Worm (Caenorhabditis elegans) whole organism, L2 larva: Measurements from ENCODE around the gene ZK470.14.

Experiments used
- C34F6.9 ChIP-seq: fragments of 150-350 bp; optimal IDR thresholded peaks from 2 replicates; lab custom pipeline; 2014; ENCODE audit warnings: missing biosample characterization, missing genetic modification characterization
- F13H6.1 ChIP-seq: sonication (generic microtip); optimal IDR thresholded peaks from 2 replicates; lab custom pipeline; 2016; ENCODE audit warnings: missing genetic modification characterization, missing compliant biosample characterization
- R02D3.7 ChIP-seq: fragments of 150-350 bp; optimal IDR thresholded peaks from 2 replicates; lab custom pipeline; 2014; ENCODE audit warnings: missing biosample characterization, missing genetic modification characterization
- Y55F3AM.14 ChIP-seq: fragments of 200-800 bp; sonication (Bioruptor generic); optimal IDR thresholded peaks from 2 replicates; lab custom pipeline; 2018; ENCODE audit warnings: mild to moderate bottlenecking, missing genetic modification characterization, missing compliant biosample characterization
- ZK546.5 ChIP-seq: sonication (generic microtip); optimal IDR thresholded peaks from 2 replicates; lab custom pipeline; 2017; ENCODE audit warnings: missing biosample characterization, missing genetic modification characterization
- alr-1 ChIP-seq: fragments of 150-350 bp; optimal IDR thresholded peaks from 2 replicates; lab custom pipeline; 2014; ENCODE audit warnings: missing biosample characterization, missing genetic modification characterization
- aly-2 ChIP-seq: fragments of 150-350 bp; optimal IDR thresholded peaks from 2 replicates; lab custom pipeline; 2014; ENCODE audit warnings: missing biosample characterization, missing genetic modification characterization
- ama-1 ChIP-seq: fragments of 150-350 bp; optimal IDR thresholded peaks from 2 replicates; lab custom pipeline; 2018; ENCODE audit warnings: inconsistent platforms
- blmp-1 ChIP-seq: sonication (generic microtip); optimal IDR thresholded peaks from 2 replicates; lab custom pipeline; 2017; ENCODE audit warnings: missing genetic modification characterization, mild to moderate bottlenecking, missing compliant biosample characterization, antibody characterized with exemption, moderate library complexity; ENCODE audit not compliant: insufficient read depth
- ceh-16 ChIP-seq: fragments of 150-350 bp; optimal IDR thresholded peaks from 2 replicates; lab custom pipeline; 2014; ENCODE audit warnings: missing biosample characterization, missing genetic modification characterization
- ceh-82 ChIP-seq: fragments of 150-350 bp; optimal IDR thresholded peaks from 2 replicates; lab custom pipeline; 2014; ENCODE audit warnings: missing biosample characterization, missing genetic modification characterization
- crh-2 ChIP-seq: sonication (generic microtip); optimal IDR thresholded peaks from 2 replicates; lab custom pipeline; 2017; ENCODE audit warnings: missing biosample characterization, missing genetic modification characterization
- dmd-4 ChIP-seq: sonication (generic microtip); optimal IDR thresholded peaks from 2 replicates; lab custom pipeline; 2017; ENCODE audit warnings: missing biosample characterization, missing genetic modification characterization
- egl-27 ChIP-seq: sonication (generic microtip); optimal IDR thresholded peaks from 3 replicates; lab custom pipeline; 2017; ENCODE audit warnings: missing biosample characterization, missing genetic modification reagents, missing genetic modification characterization
- elt-1 ChIP-seq: fragments of 150-350 bp; optimal IDR thresholded peaks from 2 replicates; lab custom pipeline; 2014; ENCODE audit warnings: missing biosample characterization, missing genetic modification characterization
- elt-3 ChIP-seq: sonication (generic microtip); optimal IDR thresholded peaks from 2 replicates; lab custom pipeline; 2017; ENCODE audit warnings: missing biosample characterization, missing genetic modification characterization
- fos-1 ChIP-seq: fragments of 150-350 bp; optimal IDR thresholded peaks from 2 replicates; lab custom pipeline; 2014; ENCODE audit warnings: missing biosample characterization, missing genetic modification characterization
- gmeb-1 ChIP-seq: fragments of 150-350 bp; optimal IDR thresholded peaks from 2 replicates; lab custom pipeline; 2014; ENCODE audit warnings: missing biosample characterization, missing genetic modification characterization
- lin-11 ChIP-seq: fragments of 150-350 bp; sonication (generic microtip); optimal IDR thresholded peaks from 2 replicates; lab custom pipeline; 2014; ENCODE audit warnings: missing biosample characterization, missing genetic modification characterization, inconsistent platforms, mixed read lengths
- lin-13 ChIP-seq: fragments of 150-350 bp; optimal IDR thresholded peaks from 2 replicates; lab custom pipeline; 2014; ENCODE audit warnings: missing biosample characterization, missing genetic modification reagents, missing genetic modification characterization
- lin-39 ChIP-seq: fragments of 150-350 bp; optimal IDR thresholded peaks from 2 replicates; lab custom pipeline; 2014; ENCODE audit warnings: missing biosample characterization, missing genetic modification reagents, missing genetic modification characterization
- lsy-2 ChIP-seq, 2 experiments: fragments of 150-350 bp in 1 of 2; sonication (generic microtip) in 1 of 2; optimal IDR thresholded peaks; 2 replicates each; lab custom pipeline; 2014 to 2017; ENCODE audit warnings: missing biosample characterization in 2 of 2, missing genetic modification characterization in 2 of 2
- mab-5 ChIP-seq: fragments of 150-350 bp; optimal IDR thresholded peaks from 2 replicates; lab custom pipeline; 2014; ENCODE audit warnings: missing biosample characterization, missing genetic modification characterization
- mbf-1 ChIP-seq: sonication (generic microtip); optimal IDR thresholded peaks from 2 replicates; lab custom pipeline; 2017; ENCODE audit warnings: missing biosample characterization, missing genetic modification characterization
- mdl-1 ChIP-seq, 2 experiments: fragments of 150-350 bp in 1 of 2; sonication (generic microtip) in 1 of 2; optimal IDR thresholded peaks; 2 replicates each; lab custom pipeline; 2017; ENCODE audit warnings: missing biosample characterization in 2 of 2, missing genetic modification characterization in 2 of 2
- nhr-10 ChIP-seq: sonication (generic microtip); optimal IDR thresholded peaks from 2 replicates; lab custom pipeline; 2017; ENCODE audit warnings: missing biosample characterization, missing genetic modification characterization
- nhr-11 ChIP-seq: fragments of 150-350 bp; optimal IDR thresholded peaks from 2 replicates; lab custom pipeline; 2014; ENCODE audit warnings: missing biosample characterization, missing genetic modification characterization
- nhr-12 ChIP-seq: fragments of 150-350 bp; optimal IDR thresholded peaks from 2 replicates; lab custom pipeline; 2014; ENCODE audit warnings: missing biosample characterization, missing genetic modification characterization
- nhr-129 ChIP-seq: fragments of 150-350 bp; optimal IDR thresholded peaks from 2 replicates; lab custom pipeline; 2014; ENCODE audit warnings: missing biosample characterization, missing genetic modification characterization
- nhr-21 ChIP-seq: fragments of 150-350 bp; optimal IDR thresholded peaks from 2 replicates; lab custom pipeline; 2014; ENCODE audit warnings: missing biosample characterization, missing genetic modification characterization
- nhr-23 ChIP-seq: fragments of 150-350 bp; optimal IDR thresholded peaks from 2 replicates; lab custom pipeline; 2014; ENCODE audit warnings: missing biosample characterization, missing genetic modification reagents, missing genetic modification characterization
- nhr-237 ChIP-seq: fragments of 150-350 bp; optimal IDR thresholded peaks from 2 replicates; lab custom pipeline; 2014; ENCODE audit warnings: missing biosample characterization, missing genetic modification characterization
- nhr-25 ChIP-seq: fragments of 150-350 bp; sonication (generic microtip); optimal IDR thresholded peaks from 3 replicates; lab custom pipeline; 2014; ENCODE audit warnings: missing biosample characterization, missing genetic modification characterization
- nhr-6 ChIP-seq: fragments of 150-350 bp; optimal IDR thresholded peaks from 2 replicates; lab custom pipeline; 2014; ENCODE audit warnings: missing biosample characterization, missing genetic modification characterization
- nhr-77 ChIP-seq: fragments of 150-350 bp; optimal IDR thresholded peaks from 2 replicates; lab custom pipeline; 2014; ENCODE audit warnings: missing biosample characterization, missing genetic modification characterization
- peb-1 ChIP-seq: fragments of 150-350 bp; optimal IDR thresholded peaks from 2 replicates; lab custom pipeline; 2014; ENCODE audit warnings: missing biosample characterization, missing genetic modification characterization
- sem-4 ChIP-seq: fragments of 150-350 bp; optimal IDR thresholded peaks from 2 replicates; lab custom pipeline; 2014; ENCODE audit warnings: missing biosample characterization, missing genetic modification reagents, missing genetic modification characterization
- skn-1 ChIP-seq: sonication (generic microtip); optimal IDR thresholded peaks from 2 replicates; lab custom pipeline; 2017; ENCODE audit warnings: missing biosample characterization, missing genetic modification characterization
- sma-3 ChIP-seq: sonication (generic microtip); optimal IDR thresholded peaks from 2 replicates; lab custom pipeline; 2016; ENCODE audit warnings: missing genetic modification reagents, missing genetic modification characterization, missing compliant biosample characterization
- sma-9 ChIP-seq, 2 experiments: fragments of 150-350 bp in 1 of 2; sonication (generic microtip) in 1 of 2; optimal IDR thresholded peaks; 2 replicates each; lab custom pipeline; 2014 to 2016; ENCODE audit warnings: missing genetic modification characterization in 2 of 2, mild to moderate bottlenecking in 1 of 2, missing biosample characterization in 1 of 2, missing compliant biosample characterization in 1 of 2, missing genetic modification reagents in 1 of 2, moderate library complexity in 1 of 2
- snpc-4 ChIP-seq: fragments of 150-350 bp; optimal IDR thresholded peaks from 2 replicates; lab custom pipeline; 2014; ENCODE audit warnings: missing biosample characterization, missing genetic modification characterization
- unc-39 ChIP-seq: fragments of 150-350 bp; optimal IDR thresholded peaks from 2 replicates; lab custom pipeline; 2014; ENCODE audit warnings: missing biosample characterization, missing genetic modification characterization
- unc-55 ChIP-seq: fragments of 150-350 bp; sonication (generic microtip); optimal IDR thresholded peaks from 3 replicates; lab custom pipeline; 2014; ENCODE audit warnings: missing biosample characterization, missing genetic modification reagents, missing genetic modification characterization
- unc-62 ChIP-seq: fragments of 150-350 bp; optimal IDR thresholded peaks from 2 replicates; lab custom pipeline; 2014; ENCODE audit warnings: missing biosample characterization, missing genetic modification reagents, missing genetic modification characterization
- zag-1 ChIP-seq: fragments of 150-350 bp; optimal IDR thresholded peaks from 2 replicates; lab custom pipeline; 2014; ENCODE audit warnings: missing biosample characterization, missing genetic modification characterization
- ztf-1 ChIP-seq: fragments of 200-800 bp; sonication (Bioruptor generic); conservative IDR thresholded peaks from 2 replicates; pipeline ENCODE4 v1.3.6; 2022; ENCODE audit warnings: missing genetic modification characterization, missing compliant biosample characterization
- ztf-11 ChIP-seq: sonication (generic microtip); optimal IDR thresholded peaks from 2 replicates; lab custom pipeline; 2017; ENCODE audit warnings: missing biosample characterization, missing genetic modification characterization
- ztf-4 ChIP-seq: fragments of 150-350 bp; optimal IDR thresholded peaks from 2 replicates; lab custom pipeline; 2014; ENCODE audit warnings: missing biosample characterization, missing genetic modification characterization

ZK470.14 gene

ce11 chrX:4145051-4145826, 22.0 kb upstream of the ZK470.14 start:
- no peak for TF ChIP-seq ZK546.5 (tag; lab: Kevin White, UChicago)
- peak; percentile 86 for TF ChIP-seq sem-4 (tag; lab: Kevin White, UChicago)
- TF ChIP-seq nhr-23 (tag; lab: Kevin White, UChicago), result no peak
- peak; percentile 3 for TF ChIP-seq nhr-10 (tag; lab: Kevin White, UChicago)
- no peak for TF ChIP-seq ceh-16 (tag; lab: Kevin White, UChicago)
- peak; percentile 86 for TF ChIP-seq unc-55 (GFP tag; lab: Kevin White, UChicago)
- TF ChIP-seq nhr-11 (tag; lab: Kevin White, UChicago), result no peak
- peak; percentile 30 for TF ChIP-seq Y55F3AM.14 (GFP tag; lab: Kevin White, UChicago)
- no peak for TF ChIP-seq nhr-6 (tag; lab: Kevin White, UChicago)
- no peak for TF ChIP-seq elt-1
- no peak for TF ChIP-seq peb-1 (tag; lab: Kevin White, UChicago)
- TF ChIP-seq zag-1 (tag; lab: Kevin White, UChicago), result peak; percentile 30
- TF ChIP-seq ceh-82 (tag; lab: Kevin White, UChicago), result peak; percentile 32
- TF ChIP-seq skn-1 (tag; lab: Kevin White, UChicago), result no peak
- peak; percentile 80 for TF ChIP-seq crh-2
- TF ChIP-seq F13H6.1 (tag; lab: Kevin White, UChicago), result peak; percentile 85
- TF ChIP-seq nhr-25 (tag; lab: Kevin White, UChicago), result peak; percentile 87
- TF ChIP-seq lin-39, result no peak
- peak; percentile 94 to 96 for TF ChIP-seq mdl-1 (tag; optimal IDR thresholded peaks at IDR 0.05; lab: Kevin White, UChicago)
- no peak for TF ChIP-seq nhr-12 (tag; lab: Kevin White, UChicago)
- peak; percentile 70 for TF ChIP-seq C34F6.9 (tag; lab: Kevin White, UChicago)
- TF ChIP-seq egl-27, result peak; percentile 74
- TF ChIP-seq snpc-4 (tag; lab: Kevin White, UChicago), result no peak
- TF ChIP-seq aly-2 (tag; lab: Kevin White, UChicago), result no peak
- peak; percentile 72 for TF ChIP-seq nhr-129 (tag; lab: Kevin White, UChicago)
- peak; percentile 97 for TF ChIP-seq sma-9 (GFP tag; optimal IDR thresholded peaks at IDR 0.05; lab: Kevin White, UChicago)
- peak; percentile 2 for TF ChIP-seq sma-9 (tag; optimal IDR thresholded peaks at IDR 0.05; lab: Kevin White, UChicago)
- peak; percentile 79 for TF ChIP-seq ztf-4 (tag; lab: Kevin White, UChicago)
- no peak for TF ChIP-seq elt-3 (tag; lab: Kevin White, UChicago)
- no peak for TF ChIP-seq dmd-4 (tag; lab: Kevin White, UChicago)
- no peak for TF ChIP-seq unc-62
- TF ChIP-seq gmeb-1 (tag; lab: Kevin White, UChicago), result no peak
- no peak for TF ChIP-seq blmp-1
- TF ChIP-seq lsy-2 (tag; optimal IDR thresholded peaks at IDR 0.05; lab: Kevin White, UChicago), result peak in 1 of 2 experiments; percentile 53
- TF ChIP-seq mbf-1, result no peak
- TF ChIP-seq lin-13 (GFP tag; lab: Kevin White, UChicago), result peak; percentile 46
- peak; percentile 87 for TF ChIP-seq ama-1 (lab: Kevin White, UChicago)
- TF ChIP-seq unc-39 (tag; lab: Kevin White, UChicago), result peak; percentile 26
- peak; percentile 76 for TF ChIP-seq nhr-21 (tag; lab: Kevin White, UChicago)
- peak; percentile 75 for TF ChIP-seq fos-1
- peak; percentile 2 for TF ChIP-seq nhr-77 (tag; lab: Kevin White, UChicago)
- no peak for TF ChIP-seq nhr-237
- TF ChIP-seq R02D3.7 (tag; lab: Kevin White, UChicago), result no peak
- no peak for TF ChIP-seq ztf-11 (tag; lab: Kevin White, UChicago)
- no peak for TF ChIP-seq ztf-1
- TF ChIP-seq alr-1, result no peak
- TF ChIP-seq sma-3 (GFP tag; lab: Kevin White, UChicago), result peak; percentile 83
- peak; percentile 62 for TF ChIP-seq mab-5 (tag; lab: Kevin White, UChicago)
- peak; percentile 65 for TF ChIP-seq lin-11 (tag; lab: Kevin White, UChicago)
